Fruit fly (Drosophila melanogaster) whole organism, adult: ENCODE results near the gene CG31407.

Experiments used
- CG11617 ChIP-seq: fragments of 200-800 bp; sonication (Bioruptor generic); optimal IDR thresholded peaks from 2 replicates; lab custom pipeline; 2017; ENCODE audit warnings: mild to moderate bottlenecking, missing biosample characterization, missing genetic modification reagents, missing genetic modification characterization
- CG12768 ChIP-seq: fragments of 200-800 bp; sonication (Bioruptor generic); optimal IDR thresholded peaks from 2 replicates; lab custom pipeline; 2017; ENCODE audit warnings: missing biosample characterization, missing genetic modification characterization, mild to moderate bottlenecking, moderate library complexity, missing genetic modification reagents
- CG14711 ChIP-seq: fragments of 200-800 bp; sonication (Bioruptor generic); optimal IDR thresholded peaks from 2 replicates; lab custom pipeline; 2018; ENCODE audit warnings: missing biosample characterization, mild to moderate bottlenecking, missing genetic modification characterization, moderate library complexity
- CG1620 ChIP-seq: fragments of 200-800 bp; sonication (Bioruptor generic); optimal IDR thresholded peaks from 2 replicates; lab custom pipeline; 2016; ENCODE audit warnings: missing biosample characterization, missing genetic modification characterization
- CG33017 ChIP-seq: fragments of 200-800 bp; sonication (Bioruptor generic); optimal IDR thresholded peaks from 2 replicates; lab custom pipeline; 2018; ENCODE audit warnings: missing biosample characterization, mild to moderate bottlenecking, missing genetic modification characterization, moderate library complexity
- CG5204 ChIP-seq: fragments of 200-800 bp; sonication (Bioruptor generic); optimal IDR thresholded peaks from 2 replicates; lab custom pipeline; 2016; ENCODE audit warnings: missing biosample characterization, missing genetic modification characterization
- CG7045 ChIP-seq: fragments of 200-800 bp; sonication (Bioruptor generic); optimal IDR thresholded peaks from 2 replicates; lab custom pipeline; 2017; ENCODE audit warnings: missing biosample characterization, mild to moderate bottlenecking, missing genetic modification characterization
- CG7101 ChIP-seq: fragments of 200-800 bp; sonication (Bioruptor generic); optimal IDR thresholded peaks from 2 replicates; lab custom pipeline; 2018; ENCODE audit warnings: missing biosample characterization, mild to moderate bottlenecking, missing genetic modification characterization, moderate library complexity
- Clk ChIP-seq: fragments of 200-800 bp; sonication (Bioruptor generic); optimal IDR thresholded peaks from 2 replicates; lab custom pipeline; 2017; ENCODE audit warnings: missing biosample characterization, missing genetic modification characterization
- Crg-1 ChIP-seq: fragments of 200-800 bp; sonication (Bioruptor generic); optimal IDR thresholded peaks from 2 replicates; lab custom pipeline; 2016; ENCODE audit warnings: missing biosample characterization, missing genetic modification characterization
- Hr96 ChIP-seq: fragments of 200-800 bp; sonication (Bioruptor generic); optimal IDR thresholded peaks from 2 replicates; lab custom pipeline; 2016; ENCODE audit warnings: missing biosample characterization, missing genetic modification characterization
- Mnt ChIP-seq: fragments of 200-800 bp; sonication (Bioruptor generic); optimal IDR thresholded peaks from 2 replicates; lab custom pipeline; 2016; ENCODE audit warnings: missing biosample characterization, mild to moderate bottlenecking, missing genetic modification characterization
- bab1 ChIP-seq: fragments of 200-800 bp; sonication (Bioruptor generic); optimal IDR thresholded peaks from 3 replicates; lab custom pipeline; 2019; ENCODE audit warnings: missing biosample characterization, mild to moderate bottlenecking, missing genetic modification characterization, moderate library complexity
- cic ChIP-seq: fragments of 200-800 bp; sonication (Bioruptor generic); optimal IDR thresholded peaks from 2 replicates; lab custom pipeline; 2017; ENCODE audit warnings: missing biosample characterization, mild to moderate bottlenecking, missing genetic modification characterization, moderate library complexity
- cnc ChIP-seq, 2 experiments: fragments of >200 bp; optimal IDR thresholded peaks; 2 replicates each; lab custom pipeline; 2017
- kay ChIP-seq: fragments of 200-800 bp; sonication (Bioruptor generic); peaks from one replicate; lab custom pipeline; 2016; ENCODE audit warnings: missing biosample characterization, missing genetic modification characterization, borderline replicate concordance
- ovo ChIP-seq: fragments of 200-800 bp; sonication (Bioruptor generic); optimal IDR thresholded peaks from 2 replicates; lab custom pipeline; 2016; ENCODE audit warnings: missing biosample characterization, missing genetic modification characterization
- pad ChIP-seq: fragments of 200-800 bp; sonication (Bioruptor generic); optimal IDR thresholded peaks from 3 replicates; lab custom pipeline; 2017; ENCODE audit warnings: missing biosample characterization, missing genetic modification characterization, mild to moderate bottlenecking, moderate library complexity, missing genetic modification reagents
- tj ChIP-seq: fragments of 200-800 bp; sonication (Bioruptor generic); optimal IDR thresholded peaks from 3 replicates; lab custom pipeline; 2017; ENCODE audit warnings: missing biosample characterization, mild to moderate bottlenecking, missing genetic modification characterization, moderate library complexity
- toe ChIP-seq: fragments of 200-800 bp; sonication (Bioruptor generic); optimal IDR thresholded peaks from 2 replicates; lab custom pipeline; 2016; ENCODE audit warnings: missing biosample characterization, missing genetic modification characterization

The CG31407 gene

dm6 chr3R:10024032-10024712 is 778 bp downstream of the CG31407 start:
- TF ChIP-seq Hr96 (GFP tag; lab: Kevin White, UChicago) (no peak), cnc (optimal IDR thresholded peaks at IDR 0.05; lab: Kevin White, UChicago) (no peak), CG33017 (tag; lab: Kevin White, UChicago) (no peak), Clk (GFP tag; lab: Kevin White, UChicago) (no peak), CG14711 (tag; lab: Kevin White, UChicago) (no peak), CG1620 (GFP tag; lab: Kevin White, UChicago) (no peak), Crg-1 (GFP tag; lab: Kevin White, UChicago) (no peak), CG7045 (no peak), bab1 (GFP tag; lab: Kevin White, UChicago) (no peak), CG5204 (no peak)

- TF ChIP-seq Hr96 (GFP tag; lab: Kevin White, UChicago): no peak
- no peak for TF ChIP-seq tj
- peak; percentile 66 for TF ChIP-seq bab1 (GFP tag; lab: Kevin White, UChicago)
- TF ChIP-seq CG1620 (GFP tag; lab: Kevin White, UChicago): no peak
These were observed 23.7 kb downstream of the CG31407 start, which contains the start of gene CG5359 for dm6 chr3R:10001174-10001789. CG5359 (minus strand) TSS chr3R:10001276.

dm6 chr3R:9996689-9997213 is 28.2 kb downstream of the CG31407 start, which contains the start of the genes Gr85a and Spn85F:
Gr85a (minus strand) TSS chr3R:9996789.
Spn85F (plus strand) TSS chr3R:9997163.
- TF ChIP-seq pad (GFP tag; lab: Kevin White, UChicago) (no peak), CG7045 (no peak), Clk (GFP tag; lab: Kevin White, UChicago) (no peak), CG33017 (tag; lab: Kevin White, UChicago) (no peak), CG12768 (GFP tag; lab: Kevin White, UChicago) (no peak), Crg-1 (GFP tag; lab: Kevin White, UChicago) (no peak), CG7101 (tag; lab: Kevin White, UChicago) (no peak), CG11617 (GFP tag; lab: Kevin White, UChicago) (no peak), CG1620 (GFP tag; lab: Kevin White, UChicago) (no peak), cnc (optimal IDR thresholded peaks at IDR 0.05; lab: Kevin White, UChicago) (no peak), CG5204 (no peak)

- TF ChIP-seq CG7045 (peak; percentile 24), cic (peak; percentile 19), CG5204 (no peak), CG7101 (tag; lab: Kevin White, UChicago) (peak; percentile 59), CG11617 (GFP tag; lab: Kevin White, UChicago) (peak; percentile 32), pad (GFP tag; lab: Kevin White, UChicago) (peak; percentile 45), CG33017 (tag; lab: Kevin White, UChicago) (no peak), Clk (GFP tag; lab: Kevin White, UChicago) (peak; percentile 40), tj (peak; percentile 13), CG12768 (GFP tag; lab: Kevin White, UChicago) (peak; percentile 30), toe (GFP tag; lab: Kevin White, UChicago) (peak; percentile 79), Crg-1 (GFP tag; lab: Kevin White, UChicago) (peak; percentile 11), ovo (GFP tag; lab: Kevin White, UChicago) (no peak), CG14711 (tag; lab: Kevin White, UChicago) (peak; percentile 15), CG1620 (GFP tag; lab: Kevin White, UChicago) (no peak), bab1 (GFP tag; lab: Kevin White, UChicago) (peak; percentile 26), Hr96 (GFP tag; lab: Kevin White, UChicago) (peak; percentile 66), cnc (optimal IDR thresholded peaks at IDR 0.05; lab: Kevin White, UChicago) (no peak), kay (GFP tag; lab: Kevin White, UChicago) (no peak), Mnt (GFP tag; lab: Kevin White, UChicago) (peak; percentile 85)
These were observed 39.2 kb downstream of the CG31407 start, which contains the start of gene Art4 for dm6 chr3R:9985585-9986393. Art4 (minus strand) TSS chr3R:9986060.

- no peak for TF ChIP-seq Clk (GFP tag; lab: Kevin White, UChicago)
- no peak for TF ChIP-seq tj
- no peak for TF ChIP-seq kay (GFP tag; lab: Kevin White, UChicago)
- no peak for TF ChIP-seq bab1 (GFP tag; lab: Kevin White, UChicago)
- no peak for TF ChIP-seq CG1620 (GFP tag; lab: Kevin White, UChicago)
- TF ChIP-seq CG5204: no peak
- TF ChIP-seq Mnt (GFP tag; lab: Kevin White, UChicago): no peak
These were observed 46.0 kb downstream of the CG31407 start for dm6 chr3R:9978977-9979376.
